Fruit fly (Drosophila melanogaster) whole organism: ENCODE data around the gene Hsc20.

ENCODE experiments used
- CG8478 ChIP-seq: fragments of >200 bp; optimal IDR thresholded peaks from 2 replicates; lab custom pipeline; 2018; ENCODE audit warnings: inconsistent platforms
- Dll ChIP-seq: fragments of >200 bp; optimal IDR thresholded peaks from 2 replicates; lab custom pipeline; 2017
- EcR ChIP-seq, 2 experiments: fragments of >200 bp; optimal IDR thresholded peaks; 2 replicates each; lab custom pipeline; 2017; ENCODE audit warnings: missing biosample characterization in 2 of 2, missing genetic modification characterization in 2 of 2, missing genetic modification reagents in 2 of 2
- pan ChIP-seq: fragments of >200 bp; optimal IDR thresholded peaks from 2 replicates; lab custom pipeline; 2017
- psq ChIP-seq: fragments of >200 bp; optimal IDR thresholded peaks from 2 replicates; lab custom pipeline; 2017
- usp ChIP-seq: fragments of >200 bp; optimal IDR thresholded peaks from 2 replicates; lab custom pipeline; 2017; ENCODE audit warnings: missing biosample characterization, missing genetic modification characterization, mixed read lengths

dm6 chr3L:16281880-16282556, 49.1 kb downstream of the Hsc20 start, which contains the start of gene CG13049:
- no peak for TF ChIP-seq pan
- TF ChIP-seq psq (lab: Kevin White, UChicago), result no peak
- no peak for TF ChIP-seq Dll (lab: Kevin White, UChicago)
- no peak for TF ChIP-seq CG8478 (lab: Kevin White, UChicago)
- TF ChIP-seq usp (GFP tag; lab: Kevin White, UChicago), result no peak
- TF ChIP-seq EcR (GFP tag; optimal IDR thresholded peaks at IDR 0.05; lab: Kevin White, UChicago), result no peak
